Worm (Caenorhabditis elegans) whole organism, L4/young adult: ENCODE measurements around the gene rgs-3.

Experiments used
- dao-5 ChIP-seq: sonication (generic microtip); optimal IDR thresholded peaks from 2 replicates; lab custom pipeline; 2016; ENCODE audit warnings: missing genotype, missing genetic modification characterization, moderate library complexity, missing compliant biosample characterization
- him-1 ChIP-seq: sonication (generic microtip); optimal IDR thresholded peaks from 2 replicates; lab custom pipeline; 2016; ENCODE audit warnings: missing genotype, missing genetic modification reagents, missing genetic modification characterization, missing compliant biosample characterization

ce11 chrII:6139484-6139883, 39.9 kb downstream of the rgs-3 start:
- TF ChIP-seq him-1, result no peak
- TF ChIP-seq dao-5, result no peak
